Fruit fly (Drosophila melanogaster) whole organism: ENCODE measurements around the gene Cep97.

ENCODE experiments used
- Dll ChIP-seq: fragments of >200 bp; optimal IDR thresholded peaks from 2 replicates; lab custom pipeline; 2017
- pan ChIP-seq: fragments of >200 bp; optimal IDR thresholded peaks from 2 replicates; lab custom pipeline; 2017
- usp ChIP-seq: fragments of >200 bp; optimal IDR thresholded peaks from 2 replicates; lab custom pipeline; 2017; ENCODE audit warnings: missing biosample characterization, missing genetic modification characterization, mixed read lengths

dm6 chr2L:3882172-3882571 lies 14.7 kb downstream of the Cep97 start:
- TF ChIP-seq Dll = no peak
- no peak for TF ChIP-seq usp
- TF ChIP-seq pan (lab: Kevin White, UChicago) = no peak
